Worm (Caenorhabditis elegans) whole organism, L4 larva: ENCODE data around the gene trap-2.

Source experiments
- R02D3.7 ChIP-seq: fragments of 150-350 bp; sonication (generic microtip); optimal IDR thresholded peaks from 3 replicates; lab custom pipeline; 2014; ENCODE audit warnings: missing biosample characterization, missing genetic modification characterization
- ZK337.2 ChIP-seq: fragments of 200-800 bp; sonication (Bioruptor generic); IDR thresholded peaks from 2 replicates; pipeline ENCODE4 v1.3.6; 2022; ENCODE audit warnings: missing genetic modification reagents, missing genetic modification characterization, missing compliant biosample characterization
- ces-1 ChIP-seq: fragments of 150-350 bp; sonication (generic microtip); optimal IDR thresholded peaks from 4 replicates; lab custom pipeline; 2014; ENCODE audit warnings: missing biosample characterization, missing genetic modification reagents, missing genetic modification characterization
- lsy-2 ChIP-seq, 2 experiments: fragments of 150-350 bp in 1 of 2; sonication (generic microtip) in 1 of 2; optimal IDR thresholded peaks; 2 replicates each; lab custom pipeline; 2014 to 2017; ENCODE audit warnings: missing biosample characterization in 2 of 2, missing genetic modification characterization in 2 of 2
- pha-4 ChIP-seq, 2 experiments: fragments of 150-350 bp in 1 of 2; fragments of 200-800 bp in 1 of 2; sonication (Bioruptor generic) in 1 of 2; IDR thresholded peaks in 1 of 2; optimal IDR thresholded peaks in 1 of 2; 2 replicates each; pipeline versions ENCODE4 v1.3.6 to Lab custom; 2014 to 2022; ENCODE audit warnings: missing genetic modification characterization in 2 of 2, missing genetic modification reagents in 2 of 2, missing biosample characterization in 1 of 2, missing compliant biosample characterization in 1 of 2

- TF ChIP-seq R02D3.7 (tag; lab: Kevin White, UChicago) (no peak), lsy-2 (tag; optimal IDR thresholded peaks at IDR 0.05; lab: Kevin White, UChicago) (no peak), pha-4 (GFP tag; IDR thresholded peaks at IDR 0.05; lab: Robert Waterston, UW) (no peak), pha-4 (tag; optimal IDR thresholded peaks at IDR 0.05; lab: Kevin White, UChicago) (no peak), ces-1 (GFP tag; lab: Kevin White, UChicago) (no peak), ZK337.2 (GFP tag; lab: Robert Waterston, UW) (no peak)
These were observed 22.7 kb upstream of the trap-2 start for ce11 chrX:790593-790992.
